Worm (Caenorhabditis elegans): ENCODE measurements around the gene ppm-2.

Gene ppm-2

ce11 chrIII:4689595-4689994, 39.3 kb downstream of the ppm-2 start (continued):
- TF ChIP-seq lag-1 (GFP tag; IDR thresholded peaks at IDR 0.05) (no peak), F22D6.2 (tag; optimal IDR thresholded peaks at IDR 0.05) (peak; percentile 26), mxl-1 (tag; optimal IDR thresholded peaks at IDR 0.05) (peak; percentile 92), attf-3 (GFP tag; conservative IDR thresholded peaks at IDR 0.05) (0 out of 2 replicates have a peak, but pooled peaks have one; percentile 26), tlf-1 (GFP tag; optimal IDR thresholded peaks at IDR 0.05) (peak; percentile 71), hlh-12 (tag; optimal IDR thresholded peaks at IDR 0.05) (peak; percentile 88), F55B11.4 (tag; optimal IDR thresholded peaks at IDR 0.05; ENCODE audit: borderline replicate concordance, insufficient read depth) (no peak), snpc-1.3 (tag; optimal IDR thresholded peaks at IDR 0.05; ENCODE audit: insufficient read depth) (peak; percentile 92), madf-8 (GFP tag; conservative IDR thresholded peaks at IDR 0.05) (peak; percentile 41; the same call in 1 of the 2 replicates), zim-3 (tag; optimal IDR thresholded peaks at IDR 0.05) (peak; percentile 94), lir-1 (GFP tag; conservative IDR thresholded peaks at IDR 0.05) (no peak; the same call in 1 of the 2 replicates), ccch-3 (GFP tag; optimal IDR thresholded peaks at IDR 0.05) (peak; percentile 85), ztf-26 (tag; optimal IDR thresholded peaks at IDR 0.05) (peak; percentile 4), nhr-179 (tag; optimal IDR thresholded peaks at IDR 0.05) (no peak), egl-18 (GFP tag; IDR thresholded peaks at IDR 0.05) (0 out of 2 replicates have a peak, but pooled peaks have one; percentile 34), ceh-40 (GFP tag; IDR thresholded peaks at IDR 0.05) (peak; percentile 76; the same call in 1 of the 2 replicates), cebp-1 (GFP tag; IDR thresholded peaks at IDR 0.05) (peak; percentile 50; the same call in 1 of the 2 replicates), cebp-1 (tag; optimal IDR thresholded peaks at IDR 0.05) (no peak), repo-1 (tag; optimal IDR thresholded peaks at IDR 0.05) (peak; percentile 83), D2030.7 (GFP tag; IDR thresholded peaks at IDR 0.05) (peak; percentile 86), snpc-4 (GFP tag; optimal IDR thresholded peaks at IDR 0.05) (peak; percentile 78), snpc-4 (tag; optimal IDR thresholded peaks at IDR 0.05) (peak in 3 of 4 experiments; percentile 2 to 66 (median 42)), unc-130 (GFP tag; optimal IDR thresholded peaks at IDR 0.05) (peak; percentile 76), F10E7.11 (tag; optimal IDR thresholded peaks at IDR 0.05) (peak; percentile 62), tbp1 (GFP tag; optimal IDR thresholded peaks at IDR 0.05) (peak; percentile 98), efl-1 (GFP tag; optimal IDR thresholded peaks at IDR 0.05) (peak; percentile 40), ceh-91 (GFP tag; IDR thresholded peaks at IDR 0.05) (0 out of 2 replicates have a peak, but pooled peaks have one; percentile 26), T26A5.8 (tag; optimal IDR thresholded peaks at IDR 0.05) (peak; percentile 79), cebp-2 (GFP tag; IDR thresholded peaks at IDR 0.05) (peak; percentile 96), pha-4 (tag; optimal IDR thresholded peaks at IDR 0.05) (peak; percentile 47), unc-62 (GFP tag; optimal IDR thresholded peaks at IDR 0.05) (peak; percentile 26), hrde-1 (tag; optimal IDR thresholded peaks at IDR 0.05; ENCODE audit: borderline replicate concordance) (peak; percentile 86), B0336.3 (GFP tag; IDR thresholded peaks at IDR 0.05) (peak; percentile 71), gei-17 (GFP tag; optimal IDR thresholded peaks at IDR 0.05) (peak; percentile 29), C06A6.2 (GFP tag; conservative IDR thresholded peaks at IDR 0.05) (no peak), aptf-3 (GFP tag; IDR thresholded peaks at IDR 0.05) (peak; percentile 90), mcd-1 (GFP tag; IDR thresholded peaks at IDR 0.05) (no peak), snpc-3.4 (tag; optimal IDR thresholded peaks at IDR 0.05) (peak; percentile 91), K12H6.12 (tag; optimal IDR thresholded peaks at IDR 0.05) (peak; percentile 61), F33H1.4 (GFP tag; IDR thresholded peaks at IDR 0.05) (peak; percentile 57), die-1 (tag; optimal IDR thresholded peaks at IDR 0.05) (peak; percentile 95), hlh-26 (GFP tag; conservative IDR thresholded peaks at IDR 0.05) (no peak), madf-3 (GFP tag; IDR thresholded peaks at IDR 0.05) (no peak), egl-44 (GFP tag; IDR thresholded peaks at IDR 0.05) (peak; percentile 79), egrh-3 (GFP tag; IDR thresholded peaks at IDR 0.05) (peak; percentile 28; the same call in 1 of the 2 replicates), snpc-1.1 (tag; optimal IDR thresholded peaks at IDR 0.05; ENCODE audit: insufficient read depth) (peak; percentile 69), ztf-25 (GFP tag; IDR thresholded peaks at IDR 0.05) (peak; percentile 88; the same call in 1 of the 2 replicates), Y95B8A.8 (GFP tag; IDR thresholded peaks at IDR 0.05) (0 out of 2 replicates have a peak, but pooled peaks have one; percentile 63)
